Fruit fly (Drosophila melanogaster): ENCODE results near the gene Sec16.

Sec16 gene

dm6 chrX:12654288-12654729 lies 58.5 kb downstream of the Sec16 start (continued):
- TF ChIP-seq fu2 (GFP tag; optimal IDR thresholded peaks at IDR 0.05) (no peak), CG13894 (tag; optimal IDR thresholded peaks at IDR 0.05) (no peak), CG8359 (GFP tag; optimal IDR thresholded peaks at IDR 0.05; ENCODE audit: borderline replicate concordance) (no peak), vnd (GFP tag; IDR thresholded peaks at IDR 0.05; ENCODE audit: partially characterized antibody) (0 out of 3 replicates have a peak, but pooled peaks have one; percentile 25), CG1647 (GFP tag; optimal IDR thresholded peaks at IDR 0.05) (no peak), kay (GFP tag; optimal IDR thresholded peaks at IDR 0.05) (peak; percentile 50), Gsc (GFP tag; IDR thresholded peaks at IDR 0.05) (no peak), NK7.1 (GFP tag; optimal IDR thresholded peaks at IDR 0.05) (no peak), Sry-δ (GFP tag; optimal IDR thresholded peaks at IDR 0.05) (peak; percentile 57), CG14710 (tag; optimal IDR thresholded peaks at IDR 0.05) (no peak), Nf-YB (GFP tag; optimal IDR thresholded peaks at IDR 0.05) (no peak), C15 (GFP tag; IDR thresholded peaks at IDR 0.05) (no peak), CG34376 (GFP tag; optimal IDR thresholded peaks at IDR 0.05) (peak; percentile 40), Atf-2 (GFP tag; optimal IDR thresholded peaks at IDR 0.05) (no peak), Hsf (GFP tag; optimal IDR thresholded peaks at IDR 0.05) (no peak), CG8290 (GFP tag; optimal IDR thresholded peaks at IDR 0.05) (peak; percentile 1), CG8290 (tag; optimal IDR thresholded peaks at IDR 0.05) (peak; percentile 5 to 35), Xbp1 (GFP tag; optimal IDR thresholded peaks at IDR 0.05) (no peak), CG10274 (GFP tag; optimal IDR thresholded peaks at IDR 0.05) (no peak), NC2β (GFP tag; optimal IDR thresholded peaks at IDR 0.05) (no peak), chm (GFP tag; IDR thresholded peaks at IDR 0.05) (no peak), usp (GFP tag; optimal IDR thresholded peaks at IDR 0.05) (no peak), CG14014 (GFP tag; IDR thresholded peaks at IDR 0.05) (no peak), lmd (GFP tag; IDR thresholded peaks at IDR 0.05) (no peak), CG6791 (GFP tag; IDR thresholded peaks at IDR 0.05; ENCODE audit: partially characterized antibody) (peak; percentile 81), nau (GFP tag; optimal IDR thresholded peaks at IDR 0.05) (no peak), grau (tag; optimal IDR thresholded peaks at IDR 0.05) (peak; percentile 12), bcd (GFP tag; optimal IDR thresholded peaks at IDR 0.05) (no peak), CG6683 (GFP tag; optimal IDR thresholded peaks at IDR 0.05) (no peak), CG3995 (GFP tag; optimal IDR thresholded peaks at IDR 0.05) (peak; percentile 75), CoRest (tag; optimal IDR thresholded peaks at IDR 0.05) (peak; percentile 6), gce (GFP tag; IDR thresholded peaks at IDR 0.05) (no peak), CG2129 (GFP tag; IDR thresholded peaks at IDR 0.05; ENCODE audit: partially characterized antibody) (no peak), grn (GFP tag; optimal IDR thresholded peaks at IDR 0.05) (no peak), tgo (GFP tag; IDR thresholded peaks at IDR 0.05) (no peak), kah (GFP tag; optimal IDR thresholded peaks at IDR 0.05) (no peak), Hr51 (GFP tag; optimal IDR thresholded peaks at IDR 0.05) (no peak), scrt (GFP tag; optimal IDR thresholded peaks at IDR 0.05) (no peak), CG7745 (tag; optimal IDR thresholded peaks at IDR 0.05) (no peak), CG3726 (GFP tag; IDR thresholded peaks at IDR 0.05) (no peak), run (tag; optimal IDR thresholded peaks at IDR 0.05) (no peak), Awh (GFP tag; IDR thresholded peaks at IDR 0.05) (no peak), tna (GFP tag; IDR thresholded peaks at IDR 0.05; ENCODE audit: partially characterized antibody) (no peak; the same call in 1 of the 2 replicates), CG9797 (GFP tag; optimal IDR thresholded peaks at IDR 0.05) (no peak), HHEX (GFP tag; optimal IDR thresholded peaks at IDR 0.05) (peak; percentile 15), CG8924 (tag; optimal IDR thresholded peaks at IDR 0.05) (peak; percentile 59), CG2120 (GFP tag; optimal IDR thresholded peaks at IDR 0.05) (no peak), Poxn (GFP tag; IDR thresholded peaks at IDR 0.05) (no peak), CG2116 (GFP tag; optimal IDR thresholded peaks at IDR 0.05) (no peak), CG8478 (optimal IDR thresholded peaks at IDR 0.05) (peak; percentile 98), B-H2 (GFP tag; optimal IDR thresholded peaks at IDR 0.05) (peak; percentile 12), tin (GFP tag; optimal IDR thresholded peaks at IDR 0.05) (no peak)
